Fruit fly (Drosophila melanogaster) whole organism, embryonic: Measurements from ENCODE around the gene GC.

Source experiments
- ATbp ChIP-seq: fragments of 200-800 bp; sonication (Bioruptor generic); optimal IDR thresholded peaks from 2 replicates; lab custom pipeline; 2017; ENCODE audit warnings: missing biosample characterization, mild to moderate bottlenecking, missing genetic modification characterization, missing genetic modification reagents
- CG10274 ChIP-seq: fragments of 200-800 bp; sonication (Bioruptor generic); optimal IDR thresholded peaks from 3 replicates; lab custom pipeline; 2017; ENCODE audit warnings: missing biosample characterization, mild to moderate bottlenecking, missing genetic modification characterization
- CG11696 ChIP-seq: fragments of 200-800 bp; sonication (Bioruptor generic); IDR thresholded peaks from 2 replicates; pipeline ENCODE4 v1.3.6; 2022; ENCODE audit warnings: missing biosample characterization, missing genetic modification characterization
- CG14441 ChIP-seq: fragments of 200-800 bp; sonication (Bioruptor generic); IDR thresholded peaks from 2 replicates; pipeline ENCODE4 v1.3.6; 2022; ENCODE audit warnings: missing biosample characterization, missing genetic modification characterization
- CG14860 ChIP-seq: fragments of 200-800 bp; sonication (Bioruptor generic); IDR thresholded peaks from 3 replicates; pipeline ENCODE4 v1.3.6; 2022; ENCODE audit warnings: missing biosample characterization, missing genetic modification characterization; ENCODE audit not compliant: partially characterized antibody
- CG1602 ChIP-seq: fragments of 200-800 bp; sonication (Bioruptor generic); optimal IDR thresholded peaks from 3 replicates; lab custom pipeline; 2016; ENCODE audit warnings: missing biosample characterization, missing genetic modification characterization
- CG16815 ChIP-seq: fragments of 200-800 bp; sonication (Bioruptor generic); optimal IDR thresholded peaks from 3 replicates; lab custom pipeline; 2017; ENCODE audit warnings: missing biosample characterization, mild to moderate bottlenecking, missing genetic modification characterization
- CG17612 ChIP-seq: fragments of 200-800 bp; sonication (Bioruptor generic); IDR thresholded peaks from 2 replicates; pipeline ENCODE4 v1.3.6; 2022; ENCODE audit warnings: missing biosample characterization, missing genetic modification characterization
- CG2120 ChIP-seq: fragments of 200-800 bp; sonication (Bioruptor generic); optimal IDR thresholded peaks from 3 replicates; lab custom pipeline; 2016; ENCODE audit warnings: missing biosample characterization, missing genetic modification characterization
- CG2129 ChIP-seq: fragments of 200-800 bp; sonication (Bioruptor generic); IDR thresholded peaks from 2 replicates; pipeline ENCODE4 v1.3.6; 2022; ENCODE audit warnings: missing biosample characterization, missing genetic modification characterization; ENCODE audit not compliant: partially characterized antibody
- CG31365 ChIP-seq: fragments of 200-800 bp; sonication (Bioruptor generic); optimal IDR thresholded peaks from 2 replicates; lab custom pipeline; 2018; ENCODE audit warnings: missing biosample characterization, mild to moderate bottlenecking, missing genetic modification characterization
- CG32767 ChIP-seq: fragments of 200-800 bp; sonication (Bioruptor generic); IDR thresholded peaks from 2 replicates; pipeline ENCODE4 v1.3.6; 2022; ENCODE audit warnings: missing biosample characterization, missing genetic modification characterization
- CG3281 ChIP-seq: fragments of 200-800 bp; sonication (Bioruptor generic); optimal IDR thresholded peaks from 3 replicates; lab custom pipeline; 2017; ENCODE audit warnings: missing biosample characterization, mild to moderate bottlenecking, missing genetic modification characterization
- CG3838 ChIP-seq: fragments of 200-800 bp; sonication (Bioruptor generic); optimal IDR thresholded peaks from 3 replicates; lab custom pipeline; 2016; ENCODE audit warnings: missing biosample characterization, missing genetic modification characterization
- CG43689 ChIP-seq: fragments of 200-800 bp; sonication (Bioruptor generic); IDR thresholded peaks from 2 replicates; pipeline ENCODE4 v1.3.6; 2022; ENCODE audit warnings: missing biosample characterization, missing genetic modification characterization
- CG4854 ChIP-seq: fragments of 200-800 bp; sonication (Bioruptor generic); optimal IDR thresholded peaks from 2 replicates; lab custom pipeline; 2016; ENCODE audit warnings: missing biosample characterization, missing genetic modification characterization, inconsistent platforms
- CG6654 ChIP-seq: fragments of 200-800 bp; sonication (Bioruptor generic); optimal IDR thresholded peaks from 2 replicates; lab custom pipeline; 2017; ENCODE audit warnings: missing biosample characterization, mild to moderate bottlenecking, missing genetic modification characterization
- CG7839 ChIP-seq: fragments of 200-800 bp; sonication (Bioruptor generic); optimal IDR thresholded peaks from 3 replicates; lab custom pipeline; 2018; ENCODE audit warnings: missing biosample characterization, mild to moderate bottlenecking, missing genetic modification characterization, moderate library complexity
- CG8478 ChIP-seq: fragments of >200 bp; optimal IDR thresholded peaks from 2 replicates; lab custom pipeline; 2018
- CG9876 ChIP-seq: fragments of 200-800 bp; sonication (Bioruptor generic); optimal IDR thresholded peaks from 2 replicates; lab custom pipeline; 2016; ENCODE audit warnings: missing biosample characterization, missing genetic modification characterization
- D ChIP-seq, 2 experiments: fragments of 200-800 bp in 1 of 2; fragments of >200 bp in 1 of 2; sonication (Bioruptor generic) in 1 of 2; optimal IDR thresholded peaks; 2 replicates in 1 of 2; 3 replicates in 1 of 2; lab custom pipeline; 2017; ENCODE audit warnings: mild to moderate bottlenecking in 1 of 2, missing biosample characterization in 1 of 2, missing genetic modification characterization in 1 of 2, missing genetic modification reagents in 1 of 2
- E2f2 ChIP-seq: fragments of 200-800 bp; sonication (Bioruptor generic); IDR thresholded peaks from 2 replicates; pipeline ENCODE4 v1.3.6; 2022; ENCODE audit warnings: missing biosample characterization, missing genetic modification characterization
- Eip74EF ChIP-seq, 2 experiments: fragments of 200-800 bp in 1 of 2; fragments of >200 bp in 1 of 2; sonication (Bioruptor generic) in 1 of 2; optimal IDR thresholded peaks; 2 replicates each; lab custom pipeline; 2017 to 2019; ENCODE audit warnings: missing biosample characterization in 2 of 2, missing genetic modification characterization in 2 of 2, mild to moderate bottlenecking in 1 of 2, moderate library complexity in 1 of 2
- HLH54F ChIP-seq: fragments of 200-800 bp; sonication (Bioruptor generic); optimal IDR thresholded peaks from 3 replicates; lab custom pipeline; 2016; ENCODE audit warnings: missing biosample characterization, missing genetic modification characterization
- HmgD ChIP-seq: fragments of 200-800 bp; sonication (Bioruptor generic); optimal IDR thresholded peaks from 3 replicates; lab custom pipeline; 2016; ENCODE audit warnings: missing biosample characterization, missing genetic modification characterization
- Hr3 ChIP-seq: fragments of 200-800 bp; sonication (Bioruptor generic); optimal IDR thresholded peaks from 3 replicates; lab custom pipeline; 2016; ENCODE audit warnings: missing biosample characterization, missing genetic modification characterization
- NFAT ChIP-seq: fragments of 200-800 bp; sonication (Bioruptor generic); IDR thresholded peaks from 2 replicates; pipeline ENCODE4 v1.3.6; 2022; ENCODE audit warnings: missing biosample characterization, missing genetic modification characterization
- Ptx1 ChIP-seq: fragments of 200-800 bp; sonication (Bioruptor generic); IDR thresholded peaks from 2 replicates; pipeline ENCODE4 v1.3.6; 2022; ENCODE audit warnings: missing biosample characterization, missing genetic modification characterization
- Ravus ChIP-seq: fragments of 200-800 bp; sonication (Bioruptor generic); IDR thresholded peaks from 2 replicates; pipeline ENCODE4 v1.3.6; 2022; ENCODE audit warnings: missing biosample characterization, missing genetic modification characterization
- Trl ChIP-seq, 3 experiments: fragments of >200 bp in 2 of 3; fragments of 200-800 bp in 1 of 3; sonication (Bioruptor generic) in 1 of 3; optimal IDR thresholded peaks; 2 replicates in 1 of 3; 3 replicates in 2 of 3; lab custom pipeline; 2016 to 2017; ENCODE audit warnings: missing biosample characterization in 1 of 3, missing genetic modification characterization in 1 of 3
- ab ChIP-seq: fragments of 200-800 bp; sonication (Bioruptor generic); optimal IDR thresholded peaks from 2 replicates; lab custom pipeline; 2016; ENCODE audit warnings: missing biosample characterization, missing genetic modification characterization
- chif ChIP-seq, 2 experiments: fragments of 200-800 bp; sonication (Bioruptor generic); optimal IDR thresholded peaks; 3 replicates each; lab custom pipeline; 2016; ENCODE audit warnings: missing biosample characterization in 2 of 2, missing genetic modification characterization in 2 of 2
- cwo ChIP-seq: fragments of 200-800 bp; sonication (Bioruptor generic); optimal IDR thresholded peaks from 3 replicates; lab custom pipeline; 2017; ENCODE audit warnings: missing biosample characterization, missing genetic modification characterization, mild to moderate bottlenecking, moderate library complexity, missing genetic modification reagents
- dmrt11E ChIP-seq: fragments of 200-800 bp; sonication (Bioruptor generic); optimal IDR thresholded peaks from 3 replicates; lab custom pipeline; 2018; ENCODE audit warnings: missing biosample characterization, mild to moderate bottlenecking, missing genetic modification characterization, moderate library complexity
- esg ChIP-seq: fragments of 200-800 bp; sonication (Bioruptor generic); conservative IDR thresholded peaks from 2 replicates; pipeline ENCODE4 v1.3.6; 2022; ENCODE audit warnings: missing biosample characterization, missing genetic modification characterization
- eyg ChIP-seq: fragments of 200-800 bp; sonication (Bioruptor generic); optimal IDR thresholded peaks from 3 replicates; lab custom pipeline; 2016; ENCODE audit warnings: missing biosample characterization, missing genetic modification characterization
- hbn ChIP-seq: fragments of 200-800 bp; sonication (Bioruptor generic); IDR thresholded peaks from 2 replicates; pipeline ENCODE4 v1.3.6; 2022; ENCODE audit warnings: missing biosample characterization, missing genetic modification characterization; ENCODE audit not compliant: partially characterized antibody
- hth ChIP-seq: fragments of >200 bp; optimal IDR thresholded peaks from 2 replicates; lab custom pipeline; 2017; ENCODE audit warnings: inconsistent platforms
- lab ChIP-seq: fragments of 200-800 bp; sonication (Bioruptor generic); optimal IDR thresholded peaks from 3 replicates; lab custom pipeline; 2017; ENCODE audit warnings: missing biosample characterization, missing genetic modification characterization, mild to moderate bottlenecking, moderate library complexity, missing genetic modification reagents
- mirr ChIP-seq: fragments of 200-800 bp; sonication (Bioruptor generic); optimal IDR thresholded peaks from 3 replicates; lab custom pipeline; 2018; ENCODE audit warnings: missing biosample characterization, mild to moderate bottlenecking, missing genetic modification characterization
- ranshi ChIP-seq: fragments of 200-800 bp; sonication (Bioruptor generic); IDR thresholded peaks from 2 replicates; pipeline ENCODE4 v1.3.6; 2022; ENCODE audit warnings: missing biosample characterization, missing genetic modification characterization
- rib ChIP-seq: fragments of 200-800 bp; sonication (Bioruptor generic); IDR thresholded peaks from 2 replicates; pipeline ENCODE4 v1.3.6; 2022; ENCODE audit warnings: missing biosample characterization, missing genetic modification characterization
- so ChIP-seq: fragments of 200-800 bp; sonication (Bioruptor generic); IDR thresholded peaks from 3 replicates; pipeline ENCODE4 v1.3.6; 2022; ENCODE audit warnings: missing biosample characterization, missing genetic modification characterization
- sob ChIP-seq: fragments of 200-800 bp; sonication (Bioruptor generic); IDR thresholded peaks from 2 replicates; pipeline ENCODE4 v1.3.6; 2022; ENCODE audit warnings: missing biosample characterization, missing genetic modification characterization
- vfl ChIP-seq: fragments of 200-800 bp; sonication (Bioruptor generic); optimal IDR thresholded peaks from 2 replicates; lab custom pipeline; 2016; ENCODE audit warnings: missing biosample characterization, missing genetic modification characterization
- vvl ChIP-seq: fragments of 200-800 bp; sonication (Bioruptor generic); IDR thresholded peaks from 2 replicates; pipeline ENCODE4 v1.3.6; 2022; ENCODE audit warnings: missing biosample characterization, missing genetic modification characterization
- wek ChIP-seq: fragments of 200-800 bp; sonication (Bioruptor generic); optimal IDR thresholded peaks from 3 replicates; lab custom pipeline; 2018; ENCODE audit warnings: missing biosample characterization, mild to moderate bottlenecking, missing genetic modification characterization, moderate library complexity
- wor ChIP-seq: fragments of 200-800 bp; sonication (Bioruptor generic); IDR thresholded peaks from 2 replicates; pipeline ENCODE4 v1.3.6; 2022; ENCODE audit warnings: missing biosample characterization, missing genetic modification characterization
- zf30C ChIP-seq: fragments of 200-800 bp; sonication (Bioruptor generic); optimal IDR thresholded peaks from 3 replicates; lab custom pipeline; 2018; ENCODE audit warnings: missing biosample characterization, mild to moderate bottlenecking, missing genetic modification characterization

Gene GC

DNA sequence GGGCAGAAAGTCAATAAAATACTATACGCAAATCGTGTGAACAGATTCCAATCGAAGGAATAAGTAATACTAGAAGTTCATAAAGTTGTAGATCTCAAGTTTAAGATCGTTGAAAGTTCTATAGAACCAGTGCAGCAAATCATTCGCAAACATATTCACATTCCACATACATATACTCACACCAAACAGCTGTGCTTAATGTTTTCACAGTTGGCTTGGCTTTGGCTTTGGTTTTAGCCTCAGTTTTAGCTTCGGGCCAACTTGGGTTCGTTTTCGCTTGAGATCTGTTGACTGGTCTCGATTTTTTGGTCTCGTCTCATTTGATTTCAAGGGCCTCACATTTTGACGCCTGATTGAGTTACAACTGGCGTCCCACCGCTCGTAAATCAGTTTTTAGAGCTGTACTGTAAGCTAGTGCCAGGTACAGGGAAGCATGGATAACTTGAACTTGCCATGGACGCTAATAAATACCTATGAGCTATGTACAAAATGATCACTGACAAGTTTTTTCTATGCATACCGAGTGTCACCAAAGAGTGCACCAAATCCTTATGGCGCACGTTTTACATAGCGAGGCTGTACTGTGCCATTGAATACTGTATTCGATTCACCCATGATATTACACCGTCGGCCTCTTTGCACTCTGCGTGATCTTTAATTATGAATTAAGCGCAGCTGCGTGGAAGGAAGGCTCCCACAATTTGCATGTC is 41.8 kb downstream of the GC start (continued):
- TF ChIP-seq dmrt11E, result peak; percentile 14
- TF ChIP-seq CG7839 (tag; lab: Kevin White, UChicago), result peak; percentile 93
- peak; percentile 79 for TF ChIP-seq vvl
- TF ChIP-seq CG8478 (lab: Kevin White, UChicago), result no peak
- peak; percentile 89 for TF ChIP-seq ranshi (GFP tag; lab: Robert Waterston, UW)
- TF ChIP-seq hth (lab: Kevin White, UChicago), result no peak
- peak; percentile 42 for TF ChIP-seq CG16815
- peak; percentile 50 for TF ChIP-seq wor (GFP tag; lab: Robert Waterston, UW)
- no peak for TF ChIP-seq hbn (GFP tag; lab: Robert Waterston, UW)
- TF ChIP-seq wek (GFP tag; lab: Kevin White, UChicago), result peak; percentile 58
- TF ChIP-seq CG2120, result peak; percentile 89
- TF ChIP-seq ab, result peak; percentile 69
- peak; percentile 71 for TF ChIP-seq CG9876 (GFP tag; lab: Kevin White, UChicago)
- peak; percentile 91 for TF ChIP-seq lab (GFP tag; lab: Kevin White, UChicago)
- peak; percentile 82 for TF ChIP-seq CG17612
- TF ChIP-seq Ravus (GFP tag; lab: Robert Waterston, UW), result peak; percentile 78
- TF ChIP-seq chif (GFP tag; optimal IDR thresholded peaks at IDR 0.05; lab: Kevin White, UChicago), result peak; percentile 57 to 71
- peak; percentile 92 for TF ChIP-seq CG14441 (GFP tag; lab: Robert Waterston, UW)
- TF ChIP-seq Trl (optimal IDR thresholded peaks at IDR 0.05; lab: Kevin White, UChicago), result no peak
- peak; percentile 88 for TF ChIP-seq Trl (GFP tag; optimal IDR thresholded peaks at IDR 0.05; lab: Kevin White, UChicago)
- TF ChIP-seq CG2129 (GFP tag; lab: Robert Waterston, UW), result no peak
- TF ChIP-seq CG4854 (GFP tag; lab: Kevin White, UChicago), result peak; percentile 79
- peak; percentile 74 for TF ChIP-seq CG10274
- TF ChIP-seq mirr (GFP tag; lab: Kevin White, UChicago), result peak; percentile 84
- peak; percentile 82; the same call in 1 of the 2 replicates for TF ChIP-seq rib (GFP tag; lab: Robert Waterston, UW)
- TF ChIP-seq D (optimal IDR thresholded peaks at IDR 0.05; lab: Kevin White, UChicago), result peak; percentile 15
- peak; percentile 64 for TF ChIP-seq D (GFP tag; optimal IDR thresholded peaks at IDR 0.05; lab: Kevin White, UChicago)
- TF ChIP-seq CG3838 (GFP tag; lab: Kevin White, UChicago), result peak; percentile 13
- TF ChIP-seq CG11696, result peak; percentile 76
- TF ChIP-seq CG32767, result peak; percentile 75
- peak; percentile 58 for TF ChIP-seq CG31365
- peak; percentile 82 for TF ChIP-seq CG3281 (GFP tag; lab: Kevin White, UChicago)
- no peak for TF ChIP-seq HmgD (GFP tag; lab: Kevin White, UChicago)
- peak; percentile 91 for TF ChIP-seq sob (GFP tag; lab: Robert Waterston, UW)
- TF ChIP-seq eyg (GFP tag; lab: Kevin White, UChicago), result peak; percentile 77
- TF ChIP-seq zf30C, result no peak
- peak in 1 of 2 experiments; percentile 35 for TF ChIP-seq Eip74EF (GFP tag; optimal IDR thresholded peaks at IDR 0.05; lab: Kevin White, UChicago)
- peak; percentile 92 for TF ChIP-seq Ptx1 (GFP tag; lab: Robert Waterston, UW)
- peak; percentile 87 for TF ChIP-seq NFAT (GFP tag; lab: Robert Waterston, UW)
- TF ChIP-seq CG43689 (GFP tag; lab: Robert Waterston, UW), result peak; percentile 78
- TF ChIP-seq CG14860 (GFP tag; lab: Robert Waterston, UW), result no peak
- TF ChIP-seq CG1602 (GFP tag; lab: Kevin White, UChicago), result peak; percentile 61
- peak; percentile 33 for TF ChIP-seq vfl (GFP tag; lab: Kevin White, UChicago)
- peak; percentile 80 for TF ChIP-seq HLH54F
- TF ChIP-seq so (GFP tag; lab: Robert Waterston, UW), result peak; percentile 80
- TF ChIP-seq E2f2 (GFP tag; lab: Robert Waterston, UW), result peak; percentile 56
- TF ChIP-seq ATbp, result peak; percentile 61
- peak; percentile 86 for TF ChIP-seq esg (GFP tag; lab: Robert Waterston, UW)
- TF ChIP-seq CG6654, result peak; percentile 57
- TF ChIP-seq Hr3, result peak; percentile 61
- peak; percentile 61 for TF ChIP-seq cwo (GFP tag; lab: Kevin White, UChicago)
